Worm (Caenorhabditis elegans) whole organism, L2 larva: Measurements from ENCODE around the gene twk-7.

Experiments
- F13H6.1 ChIP-seq: sonication (generic microtip); optimal IDR thresholded peaks from 2 replicates; lab custom pipeline; 2016; ENCODE audit warnings: missing genetic modification characterization, missing compliant biosample characterization
- aly-2 ChIP-seq: fragments of 150-350 bp; optimal IDR thresholded peaks from 2 replicates; lab custom pipeline; 2014; ENCODE audit warnings: missing biosample characterization, missing genetic modification characterization
- mdl-1 ChIP-seq, 2 experiments: fragments of 150-350 bp in 1 of 2; sonication (generic microtip) in 1 of 2; optimal IDR thresholded peaks; 2 replicates each; lab custom pipeline; 2017; ENCODE audit warnings: missing biosample characterization in 2 of 2, missing genetic modification characterization in 2 of 2
- nhr-6 ChIP-seq: fragments of 150-350 bp; optimal IDR thresholded peaks from 2 replicates; lab custom pipeline; 2014; ENCODE audit warnings: missing biosample characterization, missing genetic modification characterization

- TF ChIP-seq F13H6.1 (no peak), mdl-1 (tag; optimal IDR thresholded peaks at IDR 0.05; lab: Kevin White, UChicago) (no peak), aly-2 (tag; lab: Kevin White, UChicago) (no peak), nhr-6 (tag; lab: Kevin White, UChicago) (no peak)
Observed at ce11 chrIII:8589195-8589594, 54.3 kb downstream of the twk-7 start, which contains the start of gene fip-3.
